Fruit fly (Drosophila melanogaster) whole organism, wandering third instar larva: ENCODE data around the gene ovo.

Experiments
- CG32264 ChIP-seq: fragments of 200-800 bp; sonication (Bioruptor generic); optimal IDR thresholded peaks from 2 replicates; lab custom pipeline; 2016; ENCODE audit warnings: missing biosample characterization, missing genetic modification characterization
- Dif ChIP-seq: fragments of 200-275, 200-300 bp; sonication (Bioruptor generic); optimal IDR thresholded peaks from 2 replicates; lab custom pipeline; 2018; ENCODE audit warnings: missing biosample characterization, missing genetic modification characterization; ENCODE audit not compliant: partially characterized antibody
- HLH106 ChIP-seq: fragments of 200-800 bp; optimal IDR thresholded peaks from 3 replicates; lab custom pipeline; 2019; ENCODE audit warnings: missing biosample characterization, mild to moderate bottlenecking, missing genetic modification characterization, moderate library complexity
- Hnf4 ChIP-seq: fragments of 200-800 bp; sonication (Bioruptor generic); optimal IDR thresholded peaks from 2 replicates; lab custom pipeline; 2016; ENCODE audit warnings: missing biosample characterization, mild to moderate bottlenecking, missing genetic modification characterization
- Hr78 ChIP-seq: fragments of >200 bp; optimal IDR thresholded peaks from 2 replicates; lab custom pipeline; 2017; ENCODE audit warnings: missing biosample characterization, missing genetic modification characterization
- Myc ChIP-seq: fragments of >200 bp; optimal IDR thresholded peaks from 2 replicates; lab custom pipeline; 2017
- Vsx2 ChIP-seq: fragments of 200-300, 225-300 bp; sonication (Bioruptor generic); optimal IDR thresholded peaks from 2 replicates; lab custom pipeline; 2018; ENCODE audit warnings: missing biosample characterization, missing genetic modification characterization; ENCODE audit not compliant: partially characterized antibody
- brk ChIP-seq: fragments of 200-800 bp; sonication (Bioruptor generic); optimal IDR thresholded peaks from 2 replicates; lab custom pipeline; 2016; ENCODE audit warnings: missing biosample characterization, mild to moderate bottlenecking, missing genetic modification characterization
- dmrt93B ChIP-seq: fragments of 200-800 bp; sonication (Bioruptor generic); optimal IDR thresholded peaks from 2 replicates; lab custom pipeline; 2018; ENCODE audit warnings: missing biosample characterization, mild to moderate bottlenecking, missing genetic modification characterization
- dsf ChIP-seq: sonication (Bioruptor generic); optimal IDR thresholded peaks from 2 replicates; lab custom pipeline; 2016; ENCODE audit warnings: missing biosample characterization, missing genetic modification characterization, borderline replicate concordance
- rgr ChIP-seq: fragments of 200-800 bp; sonication (Bioruptor generic); optimal IDR thresholded peaks from 3 replicates; lab custom pipeline; 2016; ENCODE audit warnings: missing biosample characterization, mild to moderate bottlenecking, missing genetic modification characterization
- usp ChIP-seq: fragments of >200 bp; optimal IDR thresholded peaks from 2 replicates; lab custom pipeline; 2017; ENCODE audit warnings: missing biosample characterization, missing genetic modification characterization
- woc ChIP-seq: sonication (Bioruptor generic); optimal IDR thresholded peaks from 2 replicates; lab custom pipeline; 2016; ENCODE audit warnings: missing biosample characterization, mild to moderate bottlenecking, missing genetic modification characterization

DNA sequence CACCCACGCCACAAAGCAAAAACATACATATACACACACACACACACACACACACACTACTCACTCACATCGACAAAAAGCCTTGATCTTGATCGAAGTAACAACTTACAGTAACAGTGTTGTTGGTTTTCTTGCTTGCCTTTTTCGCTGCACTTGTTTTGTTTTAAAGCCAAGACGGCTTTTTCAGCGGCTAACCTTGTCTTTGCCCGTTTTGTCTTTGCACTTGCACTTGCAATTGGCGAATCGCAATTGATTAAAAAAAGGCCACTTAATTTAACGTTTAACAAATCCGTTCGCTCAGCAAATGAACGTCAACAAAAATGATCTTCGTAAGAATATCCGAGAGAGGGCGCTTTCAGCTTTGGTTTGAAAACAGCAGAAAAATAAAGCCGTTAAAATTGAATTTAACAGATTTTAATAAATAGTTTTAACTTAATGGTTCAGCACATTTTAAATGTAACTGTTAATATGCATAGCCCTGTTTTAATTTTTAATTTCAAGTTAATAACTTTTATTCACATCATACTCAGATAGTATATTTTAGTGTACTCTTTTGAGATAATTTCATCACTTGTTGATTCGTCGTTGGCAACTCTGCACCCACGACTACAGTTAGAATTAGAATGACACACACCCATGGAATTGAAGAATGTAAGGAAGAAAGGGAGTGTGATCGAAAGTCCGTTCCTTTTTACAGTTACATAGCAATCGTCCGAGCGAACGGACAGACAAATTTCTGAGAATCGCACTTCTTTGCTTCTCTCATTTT is 15.7 kb downstream of the ovo start:
- TF ChIP-seq CG32264 (no peak), rgr (no peak), Dif (GFP tag; lab: Kevin White, UChicago) (no peak), HLH106 (tag; lab: Kevin White, UChicago) (no peak), woc (GFP tag; lab: Kevin White, UChicago) (no peak), Myc (no peak), brk (GFP tag; lab: Kevin White, UChicago) (no peak), dsf (GFP tag; lab: Kevin White, UChicago) (no peak), usp (GFP tag; lab: Kevin White, UChicago) (no peak), Hnf4 (no peak), Vsx2 (GFP tag; lab: Kevin White, UChicago) (no peak), dmrt93B (GFP tag; lab: Kevin White, UChicago) (no peak), Hr78 (GFP tag; lab: Kevin White, UChicago) (no peak)
